Worm (Caenorhabditis elegans): ENCODE measurements around the gene cnp-3.

The cnp-3 gene

ce11 chrX:17138060-17138557 lies at the start of gene cnp-3:
TSS of gene cnp-3 (minus strand) at chrX:17138110.
- peak; percentile 58 for TF ChIP-seq nhr-20 (tag; optimal IDR thresholded peaks at IDR 0.05)
- no peak for TF ChIP-seq vab-15 (tag; optimal IDR thresholded peaks at IDR 0.05)
- no peak for TF ChIP-seq fos-1 (tag; optimal IDR thresholded peaks at IDR 0.05)
- TF ChIP-seq nhr-85 (tag), result peak; percentile 85
- TF ChIP-seq efl-1 (optimal IDR thresholded peaks at IDR 0.05), result no peak
- peak in 1 of 2 experiments; percentile 79 for TF ChIP-seq efl-1 (GFP tag; optimal IDR thresholded peaks at IDR 0.05 in 1 of 2)
- TF ChIP-seq nhr-28 (tag; optimal IDR thresholded peaks at IDR 0.05), result no peak
- no peak for TF ChIP-seq dpl-1 (GFP tag; optimal IDR thresholded peaks at IDR 0.05)
- TF ChIP-seq elt-3 (tag; optimal IDR thresholded peaks at IDR 0.05), result peak in 2 of 6 experiments; percentile 79 to 96
- TF ChIP-seq mdl-1 (tag; optimal IDR thresholded peaks at IDR 0.05), result peak in 1 of 2 experiments; percentile 63
- peak in 1 of 2 experiments; percentile 49 for TF ChIP-seq lin-35 (GFP tag; optimal IDR thresholded peaks at IDR 0.05)
- peak; percentile 47 for TF ChIP-seq nhr-90 (tag; optimal IDR thresholded peaks at IDR 0.05; ENCODE audit: poor library complexity)
- TF ChIP-seq skn-1 (tag; optimal IDR thresholded peaks at IDR 0.05), result peak; percentile 82
- no peak for TF ChIP-seq sptf-1 (tag; optimal IDR thresholded peaks at IDR 0.05)
- TF ChIP-seq ceh-8 (GFP tag; optimal IDR thresholded peaks at IDR 0.05), result no peak
- no peak for TF ChIP-seq ama-1 (optimal IDR thresholded peaks at IDR 0.05)
- peak; percentile 54 for TF ChIP-seq nhr-71 (tag; optimal IDR thresholded peaks at IDR 0.05)
- peak; percentile 38 for TF ChIP-seq snu-23 (GFP tag; optimal IDR thresholded peaks at IDR 0.05)
- TF ChIP-seq ets-5 (GFP tag; IDR thresholded peaks at IDR 0.05), result no peak
- peak; percentile 78 for TF ChIP-seq lin-14 (GFP tag; optimal IDR thresholded peaks at IDR 0.05)
- peak; percentile 73 for TF ChIP-seq blmp-1 (tag; optimal IDR thresholded peaks at IDR 0.05)
- peak; percentile 31 for TF ChIP-seq tbx-2 (tag; optimal IDR thresholded peaks at IDR 0.05)
- TF ChIP-seq ceh-63 (GFP tag; optimal IDR thresholded peaks at IDR 0.05), result no peak
- TF ChIP-seq grh-1 (GFP tag; IDR thresholded peaks at IDR 0.05), result peak; percentile 56; the same call in 1 of the 2 replicates
- TF ChIP-seq ztf-4 (tag; optimal IDR thresholded peaks at IDR 0.05), result no peak

ce11 chrX:17185696-17186430 lies 48.0 kb upstream of the cnp-3 start, which contains the start of gene sid-3:
TSS of gene sid-3 (plus strand) at chrX:17186380.
- TF ChIP-seq C04F5.9 (tag; optimal IDR thresholded peaks at IDR 0.05) (no peak), skn-1 (tag; optimal IDR thresholded peaks at IDR 0.05) (no peak), elt-2 (tag; optimal IDR thresholded peaks at IDR 0.05) (peak; percentile 46), fkh-8 (tag; optimal IDR thresholded peaks at IDR 0.05) (no peak), ztf-11 (tag; optimal IDR thresholded peaks at IDR 0.05) (no peak)

ce11 chrX:17184363-17184762 lies 46.5 kb upstream of the cnp-3 start:
- TF ChIP-seq nhr-84 (tag; optimal IDR thresholded peaks at IDR 0.05) (no peak), nhr-76 (tag; optimal IDR thresholded peaks at IDR 0.05) (no peak), egl-13 (tag; optimal IDR thresholded peaks at IDR 0.05) (peak; percentile 31), C04F5.9 (tag; optimal IDR thresholded peaks at IDR 0.05) (no peak), aly-2 (tag; optimal IDR thresholded peaks at IDR 0.05) (no peak), sptf-1 (tag; optimal IDR thresholded peaks at IDR 0.05) (no peak), fkh-8 (tag; optimal IDR thresholded peaks at IDR 0.05) (peak; percentile 61), unc-86 (tag; optimal IDR thresholded peaks at IDR 0.05) (peak; percentile 24), pag-3 (tag; optimal IDR thresholded peaks at IDR 0.05; ENCODE audit: borderline replicate concordance, insufficient read depth) (no peak), irx-1 (tag; optimal IDR thresholded peaks at IDR 0.05) (peak; percentile 2), tbx-2 (tag; optimal IDR thresholded peaks at IDR 0.05) (peak; percentile 54), xbp-1 (tag; optimal IDR thresholded peaks at IDR 0.05) (peak; percentile 48), hlh-17 (GFP tag; optimal IDR thresholded peaks at IDR 0.05; ENCODE audit: borderline replicate concordance) (no peak), hpl-2 (GFP tag; optimal IDR thresholded peaks at IDR 0.05) (no peak), blmp-1 (tag; optimal IDR thresholded peaks at IDR 0.05) (peak; percentile 57), elt-3 (tag; optimal IDR thresholded peaks at IDR 0.05) (peak in 1 of 6 experiments; percentile 29), lin-39 (tag; optimal IDR thresholded peaks at IDR 0.05) (no peak), dpl-1 (GFP tag; optimal IDR thresholded peaks at IDR 0.05) (peak in 2 of 3 experiments; percentile 16), efl-1 (optimal IDR thresholded peaks at IDR 0.05) (peak; percentile 50 to 68), efl-1 (GFP tag; optimal IDR thresholded peaks at IDR 0.05 in 1 of 2) (peak in 1 of 2 experiments; percentile 93), fkh-4 (tag; optimal IDR thresholded peaks at IDR 0.05; ENCODE audit: borderline replicate concordance) (no peak), lin-14 (GFP tag; optimal IDR thresholded peaks at IDR 0.05) (peak; percentile 94), mef-2 (tag; optimal IDR thresholded peaks at IDR 0.05) (no peak), ets-5 (GFP tag; IDR thresholded peaks at IDR 0.05) (no peak), nhr-11 (tag; optimal IDR thresholded peaks at IDR 0.05) (peak; percentile 17), mdl-1 (tag; optimal IDR thresholded peaks at IDR 0.05) (peak in 1 of 2 experiments; percentile 92), nhr-12 (tag; optimal IDR thresholded peaks at IDR 0.05) (no peak), swsn-7 (tag; optimal IDR thresholded peaks at IDR 0.05) (peak; percentile 59), C16A3.4 (tag; optimal IDR thresholded peaks at IDR 0.05) (peak; percentile 70), skn-1 (tag; optimal IDR thresholded peaks at IDR 0.05) (peak; percentile 81)

All from whole organism, L1 larva.